Worm (Caenorhabditis elegans) whole organism, L4 larva: Measurements from ENCODE around the gene W10G6.1.

ENCODE experiments used
- cey-2 ChIP-seq: sonication (generic microtip); optimal IDR thresholded peaks from 3 replicates; lab custom pipeline; 2017; ENCODE audit warnings: missing genetic modification characterization, mild to moderate bottlenecking, missing compliant biosample characterization, antibody characterized with exemption, borderline replicate concordance; ENCODE audit not compliant: insufficient read depth
- fkh-10 ChIP-seq: fragments of 150-350 bp; optimal IDR thresholded peaks from 2 replicates; lab custom pipeline; 2014; ENCODE audit warnings: missing biosample characterization, missing genetic modification reagents, missing genetic modification characterization
- hmg-1.1 ChIP-seq: fragments of 200-800 bp; sonication (Bioruptor generic); IDR thresholded peaks from 2 replicates; pipeline ENCODE4 v1.3.6; 2022; ENCODE audit warnings: missing genetic modification reagents, missing genetic modification characterization, missing compliant biosample characterization
- jun-1 ChIP-seq: fragments of 150-350 bp; optimal IDR thresholded peaks from 2 replicates; lab custom pipeline; 2014; ENCODE audit warnings: missing biosample characterization, missing genetic modification reagents, missing genetic modification characterization
- lin-15B ChIP-seq: fragments of 150-350 bp; sonication (generic microtip); optimal IDR thresholded peaks from 3 replicates; lab custom pipeline; 2014; ENCODE audit warnings: missing biosample characterization, missing genetic modification characterization
- mxl-2 ChIP-seq: fragments of 200-800 bp; sonication (Bioruptor generic); conservative IDR thresholded peaks from 2 replicates; pipeline ENCODE4 v1.3.6; 2022; ENCODE audit warnings: missing genetic modification reagents, missing genetic modification characterization, missing compliant biosample characterization
- nhr-237 ChIP-seq: sonication (generic microtip); optimal IDR thresholded peaks from 2 replicates; lab custom pipeline; 2017; ENCODE audit warnings: missing biosample characterization, missing genetic modification characterization
- sdz-12 ChIP-seq: fragments of 200-800 bp; sonication (Bioruptor generic); optimal IDR thresholded peaks from 2 replicates; lab custom pipeline; 2018; ENCODE audit warnings: mild to moderate bottlenecking, missing genetic modification characterization, missing compliant biosample characterization
- spr-1 ChIP-seq: sonication (generic microtip); optimal IDR thresholded peaks from 2 replicates; lab custom pipeline; 2016; ENCODE audit warnings: mild to moderate bottlenecking, missing genetic modification characterization, missing compliant biosample characterization
- tra-1 ChIP-seq: fragments of 200-800 bp; sonication (Bioruptor generic); IDR thresholded peaks from 2 replicates; pipeline ENCODE4 v1.3.6; 2022; ENCODE audit warnings: missing genetic modification reagents, missing genetic modification characterization, missing compliant biosample characterization

DNA sequence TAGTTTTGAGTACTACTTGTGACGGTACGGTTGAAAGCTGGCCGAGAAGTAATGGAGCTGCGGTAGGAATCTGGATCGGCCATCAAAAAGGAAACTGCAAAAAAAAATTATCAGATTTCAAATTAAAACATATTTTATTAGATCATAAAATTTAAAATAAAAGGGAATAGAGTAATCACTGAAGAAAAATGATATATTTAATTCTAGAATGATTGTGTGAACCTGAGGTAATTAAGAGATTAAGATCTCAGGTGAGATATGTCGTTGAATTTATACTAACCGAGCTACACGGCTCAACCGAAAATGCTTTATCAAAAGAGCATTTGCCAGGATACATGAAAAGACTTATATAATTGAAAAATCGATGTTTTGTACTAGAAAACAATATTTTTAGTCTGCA, 25.0 kb downstream of the W10G6.1 start, which contains the start of gene ifa-3:
- TF ChIP-seq spr-1 (no peak), lin-15B (tag; lab: Kevin White, UChicago) (no peak), cey-2 (tag; lab: Kevin White, UChicago) (no peak), hmg-1.1 (no peak), nhr-237 (no peak), fkh-10 (GFP tag; lab: Kevin White, UChicago) (no peak), sdz-12 (GFP tag; lab: Kevin White, UChicago) (no peak), tra-1 (GFP tag; lab: Robert Waterston, UW) (no peak), jun-1 (tag; lab: Kevin White, UChicago) (no peak), mxl-2 (GFP tag; lab: Robert Waterston, UW) (no peak)
